Worm (Caenorhabditis elegans) whole organism, early embryonic: ENCODE measurements around the gene ZK218.1.

ENCODE experiments used
- B0310.2 ChIP-seq: sonication (generic microtip); optimal IDR thresholded peaks from 2 replicates; lab custom pipeline; 2016; ENCODE audit warnings: mild to moderate bottlenecking, missing genetic modification characterization, missing compliant biosample characterization
- F13C5.2 ChIP-seq: sonication (generic microtip); optimal IDR thresholded peaks from 2 replicates; lab custom pipeline; 2017; ENCODE audit warnings: mild to moderate bottlenecking, missing genetic modification characterization, inconsistent platforms, missing compliant biosample characterization
- aly-1 ChIP-seq: sonication (generic microtip); optimal IDR thresholded peaks from 2 replicates; lab custom pipeline; 2016; ENCODE audit warnings: missing genetic modification characterization, missing compliant biosample characterization
- ama-1 ChIP-seq: fragments of 150-350 bp; optimal IDR thresholded peaks from 2 replicates; lab custom pipeline; 2014
- ceh-13 ChIP-seq: fragments of 200-800 bp; sonication (Bioruptor generic); optimal IDR thresholded peaks from 2 replicates; lab custom pipeline; 2018; ENCODE audit warnings: mild to moderate bottlenecking, missing genetic modification characterization, missing compliant biosample characterization
- ceh-36 ChIP-seq: sonication (generic microtip); optimal IDR thresholded peaks from 2 replicates; lab custom pipeline; 2016; ENCODE audit warnings: missing genetic modification characterization, inconsistent platforms, missing compliant biosample characterization
- ets-7 ChIP-seq: sonication (generic microtip); optimal IDR thresholded peaks from 2 replicates; lab custom pipeline; 2016; ENCODE audit warnings: missing genotype, missing genetic modification characterization, missing compliant biosample characterization
- flt-1 ChIP-seq: fragments of 200-800 bp; sonication (Bioruptor generic); IDR thresholded peaks from 2 replicates; pipeline ENCODE4 v1.3.6; 2022; ENCODE audit warnings: missing genetic modification characterization, missing compliant biosample characterization
- hmbx-1 ChIP-seq: sonication (generic microtip); optimal IDR thresholded peaks from 2 replicates; lab custom pipeline; 2016; ENCODE audit warnings: mild to moderate bottlenecking, missing genetic modification characterization, missing compliant biosample characterization
- hmg-4 ChIP-seq: fragments of 200-800 bp; sonication (Bioruptor generic); optimal IDR thresholded peaks from 2 replicates; lab custom pipeline; 2018; ENCODE audit warnings: mild to moderate bottlenecking, missing genetic modification characterization, missing compliant biosample characterization
- hnd-1 ChIP-seq: sonication (generic microtip); optimal IDR thresholded peaks from 2 replicates; lab custom pipeline; 2016; ENCODE audit warnings: missing genetic modification characterization, missing compliant biosample characterization
- pes-1 ChIP-seq: fragments of 200-800 bp; sonication (Bioruptor generic); IDR thresholded peaks from 2 replicates; pipeline ENCODE4 v1.3.6; 2022; ENCODE audit warnings: missing genetic modification reagents, missing genetic modification characterization, missing compliant biosample characterization
- scrt-1 ChIP-seq: fragments of 200-800 bp; sonication (Bioruptor generic); IDR thresholded peaks from 2 replicates; pipeline ENCODE4 v1.3.6; 2022; ENCODE audit warnings: missing genetic modification characterization, missing compliant biosample characterization
- sea-1 ChIP-seq: fragments of 200-800 bp; sonication (Bioruptor generic); conservative IDR thresholded peaks from 2 replicates; pipeline ENCODE4 v1.3.6; 2022; ENCODE audit warnings: missing genetic modification characterization, missing compliant biosample characterization
- tbx-11 ChIP-seq: fragments of 200-800 bp; sonication (Bioruptor generic); IDR thresholded peaks from 2 replicates; pipeline ENCODE4 v1.3.6; 2022; ENCODE audit warnings: missing genetic modification characterization, missing compliant biosample characterization
- tbx-37 ChIP-seq: fragments of 200-800 bp; sonication (Bioruptor generic); conservative IDR thresholded peaks from 2 replicates; pipeline ENCODE4 v1.3.6; 2022; ENCODE audit warnings: missing genetic modification reagents, missing genetic modification characterization, missing compliant biosample characterization
- tra-4 ChIP-seq: sonication (generic microtip); optimal IDR thresholded peaks from 2 replicates; lab custom pipeline; 2017; ENCODE audit warnings: missing genetic modification characterization, missing compliant biosample characterization

ZK218.1 gene

ce11 chrV:17098669-17099068 lies 6.3 kb downstream of the ZK218.1 start, which contains the start of the genes ZK218.3 and ZK218.4:
TSS of gene ZK218.3 (minus strand) at chrV:17098769.
TSS of gene ZK218.4 (plus strand) at chrV:17098854.
- no peak for TF ChIP-seq tbx-11
- TF ChIP-seq ama-1 (lab: Kevin White, UChicago) = no peak
- TF ChIP-seq ceh-13 (GFP tag; lab: Kevin White, UChicago) = no peak
- no peak for TF ChIP-seq hmbx-1 (tag; lab: Kevin White, UChicago)
- TF ChIP-seq pes-1 (GFP tag; lab: Robert Waterston, UW) = no peak
- no peak for TF ChIP-seq ceh-36
- TF ChIP-seq flt-1 = no peak

- TF ChIP-seq tbx-37 (GFP tag; lab: Robert Waterston, UW) (no peak), aly-1 (tag; lab: Kevin White, UChicago) (no peak), B0310.2 (no peak), hmg-4 (no peak), scrt-1 (GFP tag; lab: Robert Waterston, UW) (no peak), F13C5.2 (tag; lab: Kevin White, UChicago) (no peak), tbx-11 (no peak), ets-7 (no peak), pes-1 (GFP tag; lab: Robert Waterston, UW) (no peak), flt-1 (no peak), tra-4 (tag; lab: Kevin White, UChicago) (no peak), hmbx-1 (tag; lab: Kevin White, UChicago) (no peak), hnd-1 (no peak)
These were observed 8.5 kb downstream of the ZK218.1 start, which contains the start of gene ZK218.5 for ce11 chrV:17100829-17101228. TSS of gene ZK218.5 (plus strand) at chrV:17101129.

DNA sequence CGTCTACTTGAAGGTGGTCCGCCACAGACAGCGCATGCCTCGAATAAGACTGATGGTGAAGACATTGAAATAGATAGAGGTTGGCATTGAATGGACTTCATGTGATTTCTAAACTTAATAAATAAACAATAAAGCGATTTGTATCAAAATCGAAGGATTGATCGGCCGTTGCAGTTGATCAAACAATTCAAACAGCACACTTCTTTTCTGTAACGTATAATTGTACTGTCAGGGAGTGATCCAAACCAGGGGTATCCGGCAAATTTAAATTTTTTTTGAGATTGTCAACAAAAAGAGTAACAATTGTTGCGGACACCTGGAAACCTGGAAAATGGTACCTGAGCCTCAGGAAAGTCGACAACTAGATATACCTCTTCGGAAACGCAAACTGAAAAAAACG lies 12.2 kb downstream of the ZK218.1 start, which contains the start of gene nhr-248:
Gene nhr-248 (minus strand): TSS at position 101 of the 400 bp plus-strand sequence.
- TF ChIP-seq tbx-37 (GFP tag; lab: Robert Waterston, UW) (no peak), F13C5.2 (tag; lab: Kevin White, UChicago) (no peak), scrt-1 (GFP tag; lab: Robert Waterston, UW) (no peak), aly-1 (tag; lab: Kevin White, UChicago) (no peak), flt-1 (no peak), tbx-11 (no peak), tra-4 (tag; lab: Kevin White, UChicago) (no peak), ceh-13 (GFP tag; lab: Kevin White, UChicago) (no peak), pes-1 (GFP tag; lab: Robert Waterston, UW) (no peak), hmg-4 (no peak), ama-1 (lab: Kevin White, UChicago) (no peak)

- TF ChIP-seq hmg-4 (no peak), ceh-13 (GFP tag; lab: Kevin White, UChicago) (no peak), B0310.2 (no peak), F13C5.2 (tag; lab: Kevin White, UChicago) (no peak), hnd-1 (no peak), scrt-1 (GFP tag; lab: Robert Waterston, UW) (no peak), hmbx-1 (tag; lab: Kevin White, UChicago) (no peak), ceh-36 (no peak), aly-1 (tag; lab: Kevin White, UChicago) (no peak), ets-7 (no peak), pes-1 (GFP tag; lab: Robert Waterston, UW) (no peak), flt-1 (no peak), tra-4 (tag; lab: Kevin White, UChicago) (no peak), tbx-11 (no peak), ama-1 (lab: Kevin White, UChicago) (no peak)
These were observed 13.1 kb downstream of the ZK218.1 start, which contains the start of gene ZK218.7 for ce11 chrV:17105483-17105882. TSS of gene ZK218.7 (plus strand) at chrV:17105783.

- no peak for TF ChIP-seq B0310.2
- TF ChIP-seq ceh-36 = no peak
- no peak for TF ChIP-seq sea-1 (GFP tag; lab: Robert Waterston, UW)
- no peak for TF ChIP-seq ets-7
- TF ChIP-seq hnd-1 = no peak
- TF ChIP-seq tbx-37 (GFP tag; lab: Robert Waterston, UW) = no peak
- TF ChIP-seq hmbx-1 (tag; lab: Kevin White, UChicago) = no peak
- no peak for TF ChIP-seq tra-4 (tag; lab: Kevin White, UChicago)
- no peak for TF ChIP-seq pes-1 (GFP tag; lab: Robert Waterston, UW)
- TF ChIP-seq flt-1 = no peak
- TF ChIP-seq tbx-11 = no peak
- no peak for TF ChIP-seq F13C5.2 (tag; lab: Kevin White, UChicago)
These were observed 15.9 kb downstream of the ZK218.1 start, which contains the start of gene ZK218.11 for ce11 chrV:17108310-17108709. TSS of gene ZK218.11 (minus strand) at chrV:17108410.
